Fruit fly (Drosophila melanogaster) S2 (cell line): ENCODE measurements around the gene CG4949.

Experiments
- CG8478 ChIP-seq: fragments of >200 bp; optimal IDR thresholded peaks from 2 replicates; lab custom pipeline; 2018
- CTCF ChIP-seq, 2 experiments: fragments of >200 bp; optimal IDR thresholded peaks; 2 replicates each; lab custom pipeline; 2018

The CG4949 gene

dm6 chrX:17078139-17078977, at the start of gene CG4949:
Gene CG4949, plus strand, starts transcription at chrX:17078836.
- TF ChIP-seq CTCF (optimal IDR thresholded peaks at IDR 0.05; lab: Kevin White, UChicago) (no peak), CG8478 (lab: Kevin White, UChicago) (no peak)

DNA sequence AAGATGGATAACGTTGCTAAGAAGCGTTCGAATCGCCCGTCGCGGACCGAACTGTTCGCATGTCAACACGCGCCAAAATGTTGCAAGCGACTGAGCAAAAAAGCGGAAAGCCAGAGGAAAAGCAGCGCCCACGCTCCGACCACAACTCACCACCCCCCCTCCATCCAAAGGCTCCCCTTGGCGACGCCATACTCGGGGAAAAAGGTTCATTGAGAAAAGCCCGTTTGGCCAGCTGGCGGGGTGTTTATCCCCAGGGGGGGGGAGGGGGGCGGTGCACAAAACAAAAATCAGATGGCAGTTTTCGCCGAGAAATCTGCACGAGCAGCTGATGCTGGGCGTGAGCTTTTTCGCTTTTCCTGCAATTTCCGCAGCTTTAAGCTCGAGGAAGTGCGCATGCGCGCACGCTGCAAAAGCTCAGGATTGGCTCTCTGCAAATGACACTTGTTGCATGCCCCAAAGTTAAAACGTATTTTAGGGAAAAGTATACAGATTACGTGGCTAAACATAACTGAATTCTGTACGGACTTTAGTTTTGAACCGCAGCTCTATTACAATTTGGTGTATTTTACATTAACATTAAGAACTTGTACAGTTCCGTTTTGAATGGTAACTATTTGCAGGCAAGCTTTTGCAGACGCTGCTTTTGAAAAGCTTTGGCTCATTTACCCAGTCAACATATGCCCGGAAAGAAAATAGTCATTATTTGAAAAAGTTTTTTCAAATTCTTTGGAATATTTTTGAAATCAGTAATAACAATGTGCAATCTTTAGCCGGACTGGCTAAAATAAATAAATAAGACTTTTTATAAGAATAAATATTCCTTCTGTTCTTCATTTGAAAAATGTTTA, 30.7 kb upstream of the CG4949 start:
- no peak for TF ChIP-seq CG8478 (lab: Kevin White, UChicago)
- no peak for TF ChIP-seq CTCF (optimal IDR thresholded peaks at IDR 0.05; lab: Kevin White, UChicago)

dm6 chrX:17066632-17067031, 12.0 kb upstream of the CG4949 start, which contains the start of gene CG45002:
Gene CG45002, minus strand, starts transcription at chrX:17066732.
- no peak for TF ChIP-seq CG8478 (lab: Kevin White, UChicago)
- no peak for TF ChIP-seq CTCF (optimal IDR thresholded peaks at IDR 0.05; lab: Kevin White, UChicago)

dm6 chrX:17068423-17068822, 10.2 kb upstream of the CG4949 start, which contains the start of gene CG43077:
Gene CG43077, minus strand, starts transcription at chrX:17068523.
- TF ChIP-seq CG8478 (lab: Kevin White, UChicago) (no peak), CTCF (optimal IDR thresholded peaks at IDR 0.05; lab: Kevin White, UChicago) (no peak)

DNA sequence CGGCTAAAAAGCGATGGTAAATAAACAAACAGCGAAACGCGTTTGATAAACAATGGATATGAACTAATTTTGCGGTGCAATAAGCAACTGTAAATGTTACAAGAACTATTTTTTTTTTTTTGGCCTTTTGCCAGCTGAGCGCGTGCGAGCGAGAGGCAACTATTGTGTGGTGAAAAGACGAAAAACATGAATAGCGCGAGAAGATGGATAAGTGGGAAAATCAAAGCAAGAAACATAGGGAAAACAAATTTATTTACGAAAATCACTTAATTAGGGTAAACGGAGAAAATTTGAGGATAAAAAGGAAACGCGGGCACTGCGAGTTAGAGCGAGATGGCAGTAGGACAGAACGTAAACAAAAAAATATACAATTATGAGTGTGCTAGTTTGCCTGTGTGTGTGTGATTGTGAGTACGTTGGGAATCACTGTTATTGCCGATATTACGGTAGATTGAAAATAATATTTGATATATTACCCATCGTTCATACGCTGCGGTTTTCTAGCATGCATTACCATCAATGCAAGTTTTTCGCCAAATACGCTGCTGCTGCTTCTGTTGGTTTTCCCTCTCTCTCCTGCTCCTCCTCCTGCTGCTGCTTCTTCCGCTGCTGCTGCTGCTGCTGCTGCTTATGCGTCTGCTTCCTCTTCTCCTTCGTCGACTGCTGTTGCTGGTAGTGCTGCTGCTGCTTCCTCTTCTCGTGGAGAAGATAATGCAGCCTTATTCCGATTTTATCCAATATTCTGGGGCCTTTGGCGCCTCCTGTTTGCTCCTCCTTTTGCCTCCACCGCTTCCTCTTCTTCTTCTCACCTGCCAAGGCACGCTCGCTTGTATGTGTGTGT, 2.0 kb upstream of the CG4949 start:
- no peak for TF ChIP-seq CG8478 (lab: Kevin White, UChicago)
- no peak for TF ChIP-seq CTCF (optimal IDR thresholded peaks at IDR 0.05; lab: Kevin White, UChicago)

dm6 chrX:17077290-17078138, 1.1 kb upstream of the CG4949 start, which contains the start of gene wcy:
Gene wcy, minus strand, starts transcription at chrX:17077897.
- TF ChIP-seq CTCF (optimal IDR thresholded peaks at IDR 0.05; lab: Kevin White, UChicago) (peak; percentile 95 to 98), CG8478 (lab: Kevin White, UChicago) (no peak)

DNA sequence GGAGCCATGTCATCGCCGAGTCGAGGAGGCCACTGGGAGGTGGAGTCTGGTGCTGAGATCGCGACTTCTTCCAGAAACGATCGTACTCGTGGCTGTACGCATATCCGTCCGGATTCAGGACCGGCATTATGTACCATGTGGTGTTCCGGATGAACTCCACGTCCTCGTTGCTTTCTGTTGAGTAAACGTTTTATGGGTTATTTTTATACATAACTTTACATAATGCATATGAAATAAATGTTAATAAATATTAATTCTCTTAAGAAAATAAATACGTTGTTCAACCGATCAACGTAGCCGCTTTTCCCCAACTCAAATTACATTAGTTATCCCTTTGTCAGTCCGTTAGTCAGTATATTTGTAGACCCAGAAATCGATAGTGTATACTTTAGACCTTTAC, 2.5 kb downstream of the CG4949 start, which contains the start of gene CG4955:
CG4955 (plus strand) TSS at position 301 of the 400 bp plus-strand sequence.
- TF ChIP-seq CG8478 (lab: Kevin White, UChicago) (no peak), CTCF (optimal IDR thresholded peaks at IDR 0.05; lab: Kevin White, UChicago) (no peak)

dm6 chrX:17087575-17087974, 8.9 kb downstream of the CG4949 start, which contains the start of gene CG8945:
Gene CG8945, minus strand, starts transcription at chrX:17087675.
- TF ChIP-seq CG8478 (lab: Kevin White, UChicago) (no peak), CTCF (optimal IDR thresholded peaks at IDR 0.05; lab: Kevin White, UChicago) (no peak)

dm6 chrX:17090585-17090984, 11.9 kb downstream of the CG4949 start:
- TF ChIP-seq CG8478 (lab: Kevin White, UChicago) (no peak), CTCF (optimal IDR thresholded peaks at IDR 0.05; lab: Kevin White, UChicago) (no peak)

DNA sequence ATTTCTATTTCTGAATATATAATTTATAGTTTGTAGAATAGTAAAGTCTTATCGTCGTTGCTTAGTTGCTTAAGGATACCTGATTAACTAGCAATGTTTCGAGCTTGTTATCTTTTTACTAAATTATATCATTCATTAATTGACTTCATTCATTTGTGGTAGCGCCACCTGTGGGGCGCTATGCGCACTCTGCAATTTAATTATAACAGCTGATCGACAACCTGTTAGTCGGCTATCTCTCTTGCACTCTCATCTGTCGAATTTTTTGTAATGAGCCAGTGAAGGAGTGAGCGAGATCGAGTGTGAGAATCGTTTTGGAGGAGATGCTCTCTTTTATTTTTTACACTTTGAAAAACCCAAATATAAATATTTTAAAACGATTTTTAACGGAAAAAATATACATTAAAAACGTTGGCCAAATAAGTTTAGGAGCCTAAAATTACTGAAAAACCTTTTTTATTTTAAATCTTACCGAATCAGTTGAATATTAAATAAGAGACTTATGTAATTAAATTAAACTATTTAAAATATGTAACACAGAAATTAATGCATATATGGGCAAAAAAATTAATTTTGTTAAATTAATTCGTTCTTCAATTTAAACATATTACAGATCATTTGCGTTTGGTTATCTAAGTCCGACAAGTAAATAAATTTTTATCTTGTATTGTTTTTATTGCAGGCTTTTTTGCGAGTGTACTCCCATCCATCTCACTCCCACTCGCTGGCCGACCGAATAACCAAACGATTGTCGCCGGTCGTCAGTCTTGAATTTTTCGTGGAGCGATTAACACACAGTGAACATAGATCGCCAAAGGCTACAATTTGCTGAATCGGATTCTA, 12.6 kb downstream of the CG4949 start, which contains the start of the genes CG16700 and CG4991:
CG16700 (plus strand) TSS at position 793 of the 843 bp plus-strand sequence.
CG4991 (plus strand) TSS at position 793 of the 843 bp plus-strand sequence.
- no peak for TF ChIP-seq CG8478 (lab: Kevin White, UChicago)
- TF ChIP-seq CTCF (optimal IDR thresholded peaks at IDR 0.05; lab: Kevin White, UChicago): peak; percentile 78 to 87

dm6 chrX:17093431-17093830, 14.8 kb downstream of the CG4949 start:
- TF ChIP-seq CG8478 (lab: Kevin White, UChicago) (no peak), CTCF (optimal IDR thresholded peaks at IDR 0.05; lab: Kevin White, UChicago) (no peak)

DNA sequence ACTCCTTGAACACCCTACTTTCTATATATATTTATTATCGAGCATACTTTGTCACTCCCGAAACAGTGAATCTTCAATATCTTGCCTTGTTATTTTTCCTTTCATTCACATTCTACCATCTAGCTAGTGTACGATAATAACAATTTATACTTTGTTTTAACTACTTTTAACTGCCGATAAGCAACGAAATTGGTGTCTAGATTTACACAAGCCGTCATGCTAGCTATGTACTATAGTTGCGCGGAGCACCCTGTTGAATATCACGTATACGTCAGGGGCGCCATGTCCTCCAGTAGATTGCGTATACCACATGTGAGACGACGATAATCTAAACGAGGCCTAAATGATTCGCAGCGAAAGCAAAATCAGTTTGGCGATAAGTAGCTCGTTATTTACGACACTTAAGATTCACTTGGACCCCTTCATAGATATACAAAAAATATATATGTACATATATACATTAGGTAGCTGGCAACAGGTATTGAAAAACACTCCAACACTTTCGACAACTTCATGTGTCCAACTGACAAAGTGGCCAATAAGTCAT, 15.3 kb downstream of the CG4949 start:
- TF ChIP-seq CTCF (optimal IDR thresholded peaks at IDR 0.05; lab: Kevin White, UChicago): no peak
- no peak for TF ChIP-seq CG8478 (lab: Kevin White, UChicago)
